Fruit fly (Drosophila melanogaster) whole organism, embryonic: ENCODE data around the gene CG12974.

ENCODE experiments used
- Atf6 ChIP-seq: fragments of 200-800 bp; sonication (Bioruptor generic); IDR thresholded peaks from 2 replicates; pipeline ENCODE4 v1.3.6; 2022; ENCODE audit warnings: missing biosample characterization, missing genetic modification characterization
- C15 ChIP-seq: fragments of 200-800 bp; sonication (Bioruptor generic); IDR thresholded peaks from 3 replicates; pipeline ENCODE4 v1.3.6; 2022; ENCODE audit warnings: missing biosample characterization, missing genetic modification characterization
- CG10431 ChIP-seq: fragments of 200-800 bp; sonication (Bioruptor generic); optimal IDR thresholded peaks from 3 replicates; lab custom pipeline; 2018; ENCODE audit warnings: missing biosample characterization, mild to moderate bottlenecking, missing genetic modification characterization
- CG10959 ChIP-seq: fragments of 200-800 bp; sonication (Bioruptor generic); IDR thresholded peaks from 2 replicates; pipeline ENCODE4 v1.3.6; 2022; ENCODE audit warnings: missing biosample characterization, missing genetic modification characterization
- CG11696 ChIP-seq: fragments of 200-800 bp; sonication (Bioruptor generic); IDR thresholded peaks from 2 replicates; pipeline ENCODE4 v1.3.6; 2022; ENCODE audit warnings: missing biosample characterization, missing genetic modification characterization
- CG12219 ChIP-seq: fragments of 200-800 bp; sonication (Bioruptor generic); optimal IDR thresholded peaks from 3 replicates; lab custom pipeline; 2018; ENCODE audit warnings: missing biosample characterization, mild to moderate bottlenecking, missing genetic modification characterization
- CG13624 ChIP-seq: fragments of 200-800 bp; sonication (Bioruptor generic); optimal IDR thresholded peaks from 2 replicates; lab custom pipeline; 2016; ENCODE audit warnings: missing biosample characterization, missing genetic modification characterization
- CG13775 ChIP-seq: fragments of 200-800 bp; sonication (Bioruptor generic); optimal IDR thresholded peaks from 3 replicates; lab custom pipeline; 2017; ENCODE audit warnings: missing biosample characterization, mild to moderate bottlenecking, missing genetic modification characterization
- CG1647 ChIP-seq: fragments of 200-800 bp; sonication (Bioruptor generic); optimal IDR thresholded peaks from 3 replicates; lab custom pipeline; 2016; ENCODE audit warnings: missing biosample characterization, missing genetic modification characterization
- CG17829 ChIP-seq: fragments of 200-800 bp; optimal IDR thresholded peaks from 2 replicates; lab custom pipeline; 2019; ENCODE audit warnings: missing biosample characterization, mild to moderate bottlenecking, missing genetic modification characterization, moderate library complexity
- CG18262 ChIP-seq: fragments of 200-800 bp; optimal IDR thresholded peaks from 3 replicates; lab custom pipeline; 2019; ENCODE audit warnings: missing biosample characterization, mild to moderate bottlenecking, missing genetic modification characterization, moderate library complexity
- CG4617 ChIP-seq: fragments of 200-800 bp; sonication (Bioruptor generic); optimal IDR thresholded peaks from 3 replicates; lab custom pipeline; 2016; ENCODE audit warnings: missing biosample characterization, missing genetic modification characterization, borderline replicate concordance
- CG6654 ChIP-seq: fragments of 200-800 bp; sonication (Bioruptor generic); optimal IDR thresholded peaks from 2 replicates; lab custom pipeline; 2017; ENCODE audit warnings: missing biosample characterization, mild to moderate bottlenecking, missing genetic modification characterization
- Camta ChIP-seq: fragments of 200-800 bp; sonication (Bioruptor generic); optimal IDR thresholded peaks from 2 replicates; lab custom pipeline; 2016; ENCODE audit warnings: missing biosample characterization, missing genetic modification characterization
- Dfd ChIP-seq, 2 experiments: fragments of >200 bp; optimal IDR thresholded peaks; 2 replicates each; lab custom pipeline; 2017; ENCODE audit warnings: missing biosample characterization in 2 of 2, missing genetic modification characterization in 2 of 2
- Dll ChIP-seq: fragments of 200-800 bp; sonication (Bioruptor generic); IDR thresholded peaks from 4 replicates; pipeline ENCODE4 v1.3.6; 2022; ENCODE audit warnings: missing biosample characterization, missing genetic modification characterization; ENCODE audit not compliant: partially characterized antibody
- Doc2 ChIP-seq: fragments of 200-800 bp; sonication (Bioruptor generic); IDR thresholded peaks from 2 replicates; pipeline ENCODE4 v1.3.6; 2022; ENCODE audit warnings: missing biosample characterization, missing genetic modification characterization
- Dp ChIP-seq: fragments of 200-800 bp; sonication (Bioruptor generic); optimal IDR thresholded peaks from 2 replicates; lab custom pipeline; 2018; ENCODE audit warnings: missing biosample characterization, mild to moderate bottlenecking, missing genetic modification characterization, moderate library complexity
- Ets65A ChIP-seq: fragments of 200-800 bp; sonication (Bioruptor generic); peaks from one replicate; lab custom pipeline; 2016; ENCODE audit warnings: missing biosample characterization, missing genetic modification characterization
- Gug ChIP-seq: fragments of 200-800 bp; sonication (Bioruptor generic); IDR thresholded peaks from 4 replicates; pipeline ENCODE4 v1.3.6; 2022; ENCODE audit warnings: missing biosample characterization, missing genetic modification characterization
- HLH3B ChIP-seq: fragments of 200-800 bp; sonication (Bioruptor generic); IDR thresholded peaks from 2 replicates; pipeline ENCODE4 v1.3.6; 2022; ENCODE audit warnings: missing biosample characterization, missing genetic modification characterization
- Hsf ChIP-seq: fragments of 200-800 bp; sonication (Bioruptor generic); optimal IDR thresholded peaks from 3 replicates; lab custom pipeline; 2016; ENCODE audit warnings: missing biosample characterization, missing genetic modification characterization
- Lhr ChIP-seq: fragments of 200-800 bp; sonication (Bioruptor generic); optimal IDR thresholded peaks from 3 replicates; lab custom pipeline; 2017; ENCODE audit warnings: mild to moderate bottlenecking, missing biosample characterization, missing genetic modification reagents, missing genetic modification characterization
- MBD-R2 ChIP-seq: fragments of 200-800 bp; sonication (Bioruptor generic); IDR thresholded peaks from 2 replicates; pipeline ENCODE4 v1.3.6; 2022; ENCODE audit warnings: missing biosample characterization, missing genetic modification characterization
- MESR4 ChIP-seq: fragments of 200-800 bp; sonication (Bioruptor generic); optimal IDR thresholded peaks from 2 replicates; lab custom pipeline; 2018; ENCODE audit warnings: missing biosample characterization, mild to moderate bottlenecking, missing genetic modification characterization, moderate library complexity
- Med ChIP-seq: fragments of 200-800 bp; sonication (Bioruptor generic); peaks from one replicate; lab custom pipeline; 2016; ENCODE audit warnings: missing biosample characterization, missing genetic modification characterization, mild to moderate bottlenecking, inconsistent platforms, moderate library complexity
- Neu2 ChIP-seq: fragments of 200-800 bp; sonication (Bioruptor generic); optimal IDR thresholded peaks from 3 replicates; lab custom pipeline; 2016; ENCODE audit warnings: missing biosample characterization, missing genetic modification characterization, borderline replicate concordance
- Nf-YC ChIP-seq: fragments of 200-800 bp; optimal IDR thresholded peaks from 3 replicates; lab custom pipeline; 2019; ENCODE audit warnings: missing biosample characterization, mild to moderate bottlenecking, missing genetic modification characterization, moderate library complexity
- Pdp1 ChIP-seq, 2 experiments: fragments of 200-800 bp; sonication (Bioruptor generic); optimal IDR thresholded peaks; 3 replicates each; lab custom pipeline; 2016; ENCODE audit warnings: missing biosample characterization in 2 of 2, missing genetic modification characterization in 2 of 2, mild to moderate bottlenecking in 1 of 2, moderate library complexity in 1 of 2
- Six4 ChIP-seq: fragments of 200-800 bp; sonication (Bioruptor generic); optimal IDR thresholded peaks from 2 replicates; lab custom pipeline; 2016; ENCODE audit warnings: missing biosample characterization, missing genetic modification characterization
- ase ChIP-seq: fragments of 200-800 bp; sonication (Bioruptor generic); IDR thresholded peaks from 3 replicates; pipeline ENCODE4 v1.3.6; 2022; ENCODE audit warnings: missing biosample characterization, missing genetic modification characterization
- bowl ChIP-seq: fragments of 200-800 bp; sonication (Bioruptor generic); IDR thresholded peaks from 2 replicates; pipeline ENCODE4 v1.3.6; 2022; ENCODE audit warnings: missing biosample characterization, missing genetic modification characterization
- corto ChIP-seq: fragments of 200-800 bp; sonication (Bioruptor generic); optimal IDR thresholded peaks from 2 replicates; lab custom pipeline; 2016; ENCODE audit warnings: missing biosample characterization, mild to moderate bottlenecking, missing genetic modification characterization, moderate library complexity
- ewg ChIP-seq: fragments of 200-800 bp; sonication (Bioruptor generic); optimal IDR thresholded peaks from 3 replicates; lab custom pipeline; 2017; ENCODE audit warnings: mild to moderate bottlenecking, missing biosample characterization, missing genetic modification reagents, missing genetic modification characterization
- fd64A ChIP-seq: fragments of 200-800 bp; sonication (Bioruptor generic); optimal IDR thresholded peaks from 3 replicates; lab custom pipeline; 2018; ENCODE audit warnings: missing biosample characterization, mild to moderate bottlenecking, missing genetic modification characterization
- gfzf ChIP-seq: fragments of 200-800 bp; sonication (Bioruptor generic); optimal IDR thresholded peaks from 2 replicates; lab custom pipeline; 2016; ENCODE audit warnings: missing biosample characterization, mild to moderate bottlenecking, missing genetic modification characterization, moderate library complexity
- hth ChIP-seq: fragments of >200 bp; optimal IDR thresholded peaks from 2 replicates; lab custom pipeline; 2017; ENCODE audit warnings: inconsistent platforms
- insv ChIP-seq, 2 experiments: fragments of 200-800 bp; sonication (Bioruptor generic); optimal IDR thresholded peaks; 3 replicates each; lab custom pipeline; 2016 to 2018; ENCODE audit warnings: missing biosample characterization in 2 of 2, missing genetic modification characterization in 2 of 2
- lbe ChIP-seq: fragments of 200-800 bp; sonication (Bioruptor generic); optimal IDR thresholded peaks from 2 replicates; lab custom pipeline; 2016; ENCODE audit warnings: missing biosample characterization, mild to moderate bottlenecking, missing genetic modification characterization
- otp ChIP-seq: fragments of 200-800 bp; sonication (Bioruptor generic); IDR thresholded peaks from 3 replicates; pipeline ENCODE4, ENCODE4 v1.3.6; 2022; ENCODE audit warnings: missing biosample characterization, missing genetic modification characterization
- pros ChIP-seq: fragments of 200-800 bp; sonication (Bioruptor generic); optimal IDR thresholded peaks from 3 replicates; lab custom pipeline; 2019; ENCODE audit warnings: missing biosample characterization, mild to moderate bottlenecking, missing genetic modification characterization, moderate library complexity
- pzg ChIP-seq: fragments of 200-800 bp; sonication (Bioruptor generic); optimal IDR thresholded peaks from 3 replicates; lab custom pipeline; 2018; ENCODE audit warnings: missing biosample characterization, mild to moderate bottlenecking, missing genetic modification characterization, moderate library complexity
- ro ChIP-seq: fragments of 200-800 bp; sonication (Bioruptor generic); IDR thresholded peaks from 2 replicates; pipeline ENCODE4 v1.3.6; 2022; ENCODE audit warnings: missing biosample characterization, missing genetic modification characterization
- seq ChIP-seq: fragments of 200-800 bp; sonication (Bioruptor generic); IDR thresholded peaks from 2 replicates; pipeline ENCODE4 v1.3.6; 2022; ENCODE audit warnings: missing biosample characterization, missing genetic modification characterization
- stwl ChIP-seq: fragments of 200-800 bp; sonication (Bioruptor generic); optimal IDR thresholded peaks from 3 replicates; lab custom pipeline; 2018; ENCODE audit warnings: missing biosample characterization, mild to moderate bottlenecking, missing genetic modification characterization, moderate library complexity
- tll ChIP-seq, 2 experiments: fragments of 200-800 bp in 1 of 2; fragments of >200 bp in 1 of 2; sonication (Bioruptor generic) in 1 of 2; optimal IDR thresholded peaks; 2 replicates each; lab custom pipeline; 2017 to 2019; ENCODE audit warnings: missing biosample characterization in 2 of 2, missing genetic modification characterization in 2 of 2, mild to moderate bottlenecking in 1 of 2, moderate library complexity in 1 of 2
- twi ChIP-seq: fragments of 200-800 bp; optimal IDR thresholded peaks from 2 replicates; lab custom pipeline; 2019; ENCODE audit warnings: missing biosample characterization, mild to moderate bottlenecking, missing genetic modification characterization, moderate library complexity
- vvl ChIP-seq: fragments of 200-800 bp; sonication (Bioruptor generic); IDR thresholded peaks from 2 replicates; pipeline ENCODE4 v1.3.6; 2022; ENCODE audit warnings: missing biosample characterization, missing genetic modification characterization
- wor ChIP-seq: fragments of 200-800 bp; sonication (Bioruptor generic); IDR thresholded peaks from 2 replicates; pipeline ENCODE4 v1.3.6; 2022; ENCODE audit warnings: missing biosample characterization, missing genetic modification characterization

The CG12974 gene

DNA sequence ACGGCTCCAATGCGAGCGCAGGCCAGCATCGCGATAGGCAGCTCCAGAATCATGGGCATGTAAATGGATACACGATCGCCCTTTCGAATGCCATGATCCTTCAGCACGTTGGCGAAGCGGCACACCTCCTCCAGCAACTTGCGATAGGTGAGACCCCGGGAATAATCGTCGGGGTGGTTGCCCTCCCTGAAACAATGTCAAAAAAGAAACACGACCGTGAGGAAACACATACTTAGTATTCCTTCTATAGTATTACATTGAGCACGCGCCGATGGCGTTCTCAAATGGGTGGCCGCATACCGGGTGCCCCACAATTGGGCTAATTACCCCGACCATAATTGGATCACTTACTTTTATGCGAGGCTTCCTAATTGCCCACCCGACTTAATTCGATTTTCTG, 12.3 kb downstream of the CG12974 start:
- TF ChIP-seq bowl (GFP tag; lab: Robert Waterston, UW) (no peak), CG18262 (tag; lab: Kevin White, UChicago) (no peak), Med (peak; percentile 9), corto (GFP tag; lab: Kevin White, UChicago) (no peak), CG12219 (no peak), Ets65A (GFP tag; lab: Kevin White, UChicago) (peak; percentile 66), Pdp1 (GFP tag; optimal IDR thresholded peaks at IDR 0.05; lab: Kevin White, UChicago) (no peak), Doc2 (GFP tag; lab: Robert Waterston, UW) (no peak)

DNA sequence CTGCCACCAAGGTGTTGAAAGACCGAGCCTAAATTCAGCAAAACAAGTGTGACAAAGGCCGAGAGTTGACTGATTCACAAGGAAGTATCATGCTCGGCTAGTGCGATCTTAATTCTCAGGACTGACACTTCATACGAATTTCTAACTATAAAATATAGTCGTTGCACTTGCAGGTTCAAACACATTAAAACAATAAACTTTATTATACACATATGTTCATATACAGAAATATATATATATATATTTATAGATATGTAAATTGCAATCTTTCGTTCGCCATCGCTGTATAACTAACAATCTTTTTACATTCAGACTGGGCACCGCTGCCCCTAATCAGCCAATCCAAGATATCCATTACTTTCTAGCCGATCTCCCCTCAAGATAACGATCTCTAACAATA, 15.3 kb downstream of the CG12974 start, which contains the start of gene CG9389:
TSS of gene CG9389 (minus strand) at position 101 of the 400 bp plus-strand sequence.
- no peak for TF ChIP-seq gfzf (GFP tag; lab: Kevin White, UChicago)
- TF ChIP-seq Neu2 (GFP tag; lab: Kevin White, UChicago): no peak
- no peak for TF ChIP-seq CG4617 (GFP tag; lab: Kevin White, UChicago)
- no peak for TF ChIP-seq Dfd (GFP tag; optimal IDR thresholded peaks at IDR 0.05; lab: Kevin White, UChicago)
- no peak for TF ChIP-seq CG17829
- no peak for TF ChIP-seq fd64A (GFP tag; lab: Kevin White, UChicago)
- TF ChIP-seq Hsf (GFP tag; lab: Kevin White, UChicago): no peak
- TF ChIP-seq CG13775 (GFP tag; lab: Kevin White, UChicago): no peak
- TF ChIP-seq CG10959 (GFP tag; lab: Robert Waterston, UW): no peak
- no peak for TF ChIP-seq tll (GFP tag; optimal IDR thresholded peaks at IDR 0.05; lab: Kevin White, UChicago)
- no peak for TF ChIP-seq ro (GFP tag; lab: Robert Waterston, UW)
- TF ChIP-seq Gug (GFP tag; lab: Robert Waterston, UW): no peak
- no peak for TF ChIP-seq Six4 (GFP tag; lab: Kevin White, UChicago)
- TF ChIP-seq hth (lab: Kevin White, UChicago): no peak
- TF ChIP-seq pros: no peak
- TF ChIP-seq ewg (GFP tag; lab: Kevin White, UChicago): no peak
- no peak for TF ChIP-seq MESR4 (GFP tag; lab: Kevin White, UChicago)
- no peak for TF ChIP-seq C15 (GFP tag; lab: Robert Waterston, UW)
- TF ChIP-seq, all 482 proteins: peak for 0

- TF ChIP-seq HLH3B (GFP tag; lab: Robert Waterston, UW) (no peak), CG1647 (GFP tag; lab: Kevin White, UChicago) (no peak), stwl (peak; percentile 51), MBD-R2 (GFP tag; lab: Robert Waterston, UW) (peak; percentile 66), lbe (no peak), Atf6 (no peak), Lhr (peak; percentile 27), CG10431 (no peak), Ets65A (GFP tag; lab: Kevin White, UChicago) (no peak), twi (tag; lab: Kevin White, UChicago) (no peak), wor (no peak), otp (no peak), pzg (GFP tag; lab: Kevin White, UChicago) (peak; percentile 33), Camta (no peak), CG6654 (GFP tag; lab: Kevin White, UChicago) (no peak), ase (GFP tag; lab: Robert Waterston, UW) (no peak), insv (GFP tag; optimal IDR thresholded peaks at IDR 0.05; lab: Kevin White, UChicago) (peak in 1 of 2 experiments; percentile 80), seq (GFP tag; lab: Robert Waterston, UW) (no peak), vvl (GFP tag; lab: Robert Waterston, UW) (no peak), Dp (GFP tag; lab: Kevin White, UChicago) (peak; percentile 36), Nf-YC (tag; lab: Kevin White, UChicago) (peak; percentile 70), Dll (GFP tag; lab: Robert Waterston, UW) (0 out of 4 replicates have a peak, but pooled peaks have one; percentile 14), CG13624 (no peak), CG11696 (GFP tag; lab: Robert Waterston, UW) (no peak)
Measured at dm6 chr3L:21267862-21268385, 17.8 kb downstream of the CG12974 start, which contains the start of gene CG9391. TSS of gene CG9391 (minus strand) at chr3L:21268335.
